Worm (Caenorhabditis elegans) whole organism, L4 larva: ENCODE results near the gene flp-19.

Source experiments
- D1046.2 ChIP-seq: fragments of 200-800 bp; sonication (Bioruptor generic); IDR thresholded peaks from 2 replicates; pipeline ENCODE4 v1.3.6; 2022; ENCODE audit warnings: missing genetic modification characterization, missing compliant biosample characterization
- F26F4.8 ChIP-seq: fragments of 200-800 bp; sonication (Bioruptor generic); conservative IDR thresholded peaks from 2 replicates; pipeline ENCODE4 v1.3.6; 2022; ENCODE audit warnings: missing genetic modification characterization, missing compliant biosample characterization
- F37D6.2 ChIP-seq: sonication (generic microtip); optimal IDR thresholded peaks from 2 replicates; lab custom pipeline; 2016; ENCODE audit warnings: mild to moderate bottlenecking, missing genetic modification characterization, missing compliant biosample characterization
- F44E2.7 ChIP-seq: fragments of 200-800 bp; sonication (Bioruptor generic); IDR thresholded peaks from 2 replicates; pipeline ENCODE4 v2.1.2; 2022; ENCODE audit warnings: missing genetic modification characterization, missing compliant biosample characterization
- F49E8.2 ChIP-seq: sonication (generic microtip); optimal IDR thresholded peaks from 2 replicates; lab custom pipeline; 2016; ENCODE audit warnings: missing compliant biosample characterization, mild to moderate bottlenecking, missing genetic modification characterization, borderline replicate concordance
- R02D3.7 ChIP-seq: fragments of 150-350 bp; sonication (generic microtip); optimal IDR thresholded peaks from 3 replicates; lab custom pipeline; 2014; ENCODE audit warnings: missing biosample characterization, missing genetic modification characterization
- Y105C5A.15 ChIP-seq: fragments of 200-800 bp; sonication (Bioruptor generic); IDR thresholded peaks from 2 replicates; pipeline ENCODE4 v1.3.6; 2022; ENCODE audit warnings: missing genetic modification characterization, missing compliant biosample characterization
- Y75B8A.6 ChIP-seq: fragments of 200-800 bp; sonication (Bioruptor generic); IDR thresholded peaks from 2 replicates; pipeline ENCODE4 v1.3.6; 2022; ENCODE audit warnings: missing genetic modification reagents, missing genetic modification characterization, missing compliant biosample characterization
- ZK337.2 ChIP-seq: fragments of 200-800 bp; sonication (Bioruptor generic); IDR thresholded peaks from 2 replicates; pipeline ENCODE4 v1.3.6; 2022; ENCODE audit warnings: missing genetic modification reagents, missing genetic modification characterization, missing compliant biosample characterization
- ZK546.5 ChIP-seq, 2 experiments: sonication (generic microtip); optimal IDR thresholded peaks; 2 replicates each; lab custom pipeline; 2017; ENCODE audit warnings: missing biosample characterization in 2 of 2, missing genetic modification characterization in 2 of 2
- aly-2 ChIP-seq: sonication (generic microtip); optimal IDR thresholded peaks from 2 replicates; lab custom pipeline; 2018; ENCODE audit warnings: missing biosample characterization, missing genetic modification characterization
- arid-1 ChIP-seq: fragments of 200-800 bp; sonication (Bioruptor generic); conservative IDR thresholded peaks from 2 replicates; pipeline ENCODE4 v1.3.6; 2022; ENCODE audit warnings: missing genetic modification reagents, missing genetic modification characterization, missing compliant biosample characterization
- attf-4 ChIP-seq: sonication (generic microtip); optimal IDR thresholded peaks from 3 replicates; lab custom pipeline; 2017; ENCODE audit warnings: missing biosample characterization, missing genetic modification characterization
- ceh-20 ChIP-seq: fragments of 200-800 bp; sonication (Bioruptor generic); IDR thresholded peaks from 2 replicates; pipeline ENCODE4 v1.3.6; 2022; ENCODE audit warnings: missing genetic modification reagents, missing genetic modification characterization, missing compliant biosample characterization
- ceh-28 ChIP-seq: fragments of 150-350 bp; optimal IDR thresholded peaks from 2 replicates; lab custom pipeline; 2014; ENCODE audit warnings: missing biosample characterization, missing genetic modification reagents, missing genetic modification characterization
- ceh-32 ChIP-seq: sonication (generic microtip); optimal IDR thresholded peaks from 2 replicates; lab custom pipeline; 2016; ENCODE audit warnings: mild to moderate bottlenecking, missing genetic modification characterization, missing compliant biosample characterization; ENCODE audit not compliant: poor library complexity
- daf-16 ChIP-seq, 3 experiments: sonication (generic microtip); optimal IDR thresholded peaks; 2 replicates each; lab custom pipeline; 2016 to 2017; ENCODE audit warnings: missing genetic modification characterization in 3 of 3, missing genetic modification reagents in 3 of 3, mild to moderate bottlenecking in 2 of 3, missing compliant biosample characterization in 2 of 3, missing biosample characterization in 1 of 3, moderate library complexity in 1 of 3
- daf-8 ChIP-seq: fragments of 200-800 bp; sonication (Bioruptor generic); IDR thresholded peaks from 2 replicates; pipeline ENCODE4 v1.3.6; 2022; ENCODE audit warnings: missing genetic modification characterization, missing compliant biosample characterization
- dmd-6 ChIP-seq: fragments of 200-800 bp; sonication (Bioruptor generic); IDR thresholded peaks from 2 replicates; pipeline ENCODE4 v1.3.6; 2022; ENCODE audit warnings: missing genetic modification reagents, missing genetic modification characterization, missing compliant biosample characterization
- dmd-8 ChIP-seq: fragments of 200-800 bp; sonication (Bioruptor generic); IDR thresholded peaks from 2 replicates; pipeline ENCODE4 v1.3.6; 2022; ENCODE audit warnings: missing genetic modification characterization, missing compliant biosample characterization
- dpl-1 ChIP-seq: fragments of 150-350 bp; optimal IDR thresholded peaks from 2 replicates; lab custom pipeline; 2014; ENCODE audit warnings: missing biosample characterization, missing genetic modification reagents, missing genetic modification characterization
- duxl-1 ChIP-seq: sonication (generic microtip); optimal IDR thresholded peaks from 2 replicates; lab custom pipeline; 2016; ENCODE audit warnings: mild to moderate bottlenecking, missing genetic modification characterization, moderate library complexity, missing compliant biosample characterization; ENCODE audit not compliant: poor library complexity
- dve-1 ChIP-seq: sonication (generic microtip); optimal IDR thresholded peaks from 2 replicates; lab custom pipeline; 2017; ENCODE audit warnings: antibody characterized with exemption, mild to moderate bottlenecking, missing genetic modification characterization, missing compliant biosample characterization; ENCODE audit not compliant: insufficient read depth
- egl-43 ChIP-seq: fragments of 200-800 bp; sonication (Bioruptor generic); IDR thresholded peaks from 2 replicates; pipeline ENCODE4 v1.3.6; 2022; ENCODE audit warnings: missing genetic modification reagents, missing genetic modification characterization, missing compliant biosample characterization
- fkh-10 ChIP-seq: fragments of 150-350 bp; optimal IDR thresholded peaks from 2 replicates; lab custom pipeline; 2014; ENCODE audit warnings: missing biosample characterization, missing genetic modification reagents, missing genetic modification characterization
- hmg-1.1 ChIP-seq: fragments of 200-800 bp; sonication (Bioruptor generic); IDR thresholded peaks from 2 replicates; pipeline ENCODE4 v1.3.6; 2022; ENCODE audit warnings: missing genetic modification reagents, missing genetic modification characterization, missing compliant biosample characterization
- lim-7 ChIP-seq: fragments of 200-800 bp; sonication (Bioruptor generic); IDR thresholded peaks from 2 replicates; pipeline ENCODE4 v1.3.6; 2022; ENCODE audit warnings: missing genetic modification characterization, missing compliant biosample characterization
- lsy-2 ChIP-seq, 2 experiments: fragments of 150-350 bp in 1 of 2; sonication (generic microtip) in 1 of 2; optimal IDR thresholded peaks; 2 replicates each; lab custom pipeline; 2014 to 2017; ENCODE audit warnings: missing biosample characterization in 2 of 2, missing genetic modification characterization in 2 of 2
- madf-9 ChIP-seq: fragments of 200-800 bp; sonication (Bioruptor generic); conservative IDR thresholded peaks from 2 replicates; pipeline ENCODE4 v1.3.6; 2022; ENCODE audit warnings: missing genetic modification reagents, missing genetic modification characterization, missing compliant biosample characterization
- mes-2 ChIP-seq: sonication (generic microtip); optimal IDR thresholded peaks from 2 replicates; lab custom pipeline; 2016; ENCODE audit warnings: missing genotype, mild to moderate bottlenecking, missing genetic modification characterization, missing compliant biosample characterization; ENCODE audit not compliant: poor library complexity, severe bottlenecking
- mxl-2 ChIP-seq: fragments of 200-800 bp; sonication (Bioruptor generic); conservative IDR thresholded peaks from 2 replicates; pipeline ENCODE4 v1.3.6; 2022; ENCODE audit warnings: missing genetic modification reagents, missing genetic modification characterization, missing compliant biosample characterization
- nhr-11 ChIP-seq: fragments of 150-350 bp; optimal IDR thresholded peaks from 2 replicates; lab custom pipeline; 2014; ENCODE audit warnings: missing biosample characterization, missing genetic modification characterization
- nhr-111 ChIP-seq: fragments of 200-800 bp; sonication (Bioruptor generic); optimal IDR thresholded peaks from 2 replicates; lab custom pipeline; 2018; ENCODE audit warnings: mild to moderate bottlenecking, missing genetic modification characterization, missing compliant biosample characterization
- nhr-237 ChIP-seq: sonication (generic microtip); optimal IDR thresholded peaks from 2 replicates; lab custom pipeline; 2017; ENCODE audit warnings: missing biosample characterization, missing genetic modification characterization
- nhr-28 ChIP-seq: fragments of 150-350 bp; optimal IDR thresholded peaks from 2 replicates; lab custom pipeline; 2014; ENCODE audit warnings: missing biosample characterization, missing genetic modification characterization
- nhr-41 ChIP-seq: fragments of 200-800 bp; sonication (Bioruptor generic); IDR thresholded peaks from 2 replicates; pipeline ENCODE4 v1.3.6; 2022; ENCODE audit warnings: missing genetic modification reagents, missing genetic modification characterization, missing compliant biosample characterization
- nhr-6 ChIP-seq: fragments of 150-350 bp; optimal IDR thresholded peaks from 2 replicates; lab custom pipeline; 2014; ENCODE audit warnings: missing biosample characterization, missing genetic modification characterization
- pqm-1 ChIP-seq: sonication (generic microtip); optimal IDR thresholded peaks from 2 replicates; lab custom pipeline; 2017; ENCODE audit warnings: missing biosample characterization, missing genetic modification characterization
- rbr-2 ChIP-seq: sonication (generic microtip); optimal IDR thresholded peaks from 2 replicates; lab custom pipeline; 2016; ENCODE audit warnings: missing genotype, missing genetic modification characterization, missing compliant biosample characterization
- sdz-12 ChIP-seq: fragments of 200-800 bp; sonication (Bioruptor generic); optimal IDR thresholded peaks from 2 replicates; lab custom pipeline; 2018; ENCODE audit warnings: mild to moderate bottlenecking, missing genetic modification characterization, missing compliant biosample characterization
- set-16 ChIP-seq: fragments of 200-800 bp; sonication (Bioruptor generic); IDR thresholded peaks from 2 replicates; pipeline ENCODE4 v1.3.6; 2022; ENCODE audit warnings: missing genetic modification reagents, missing genetic modification characterization, missing compliant biosample characterization
- snpc-4 ChIP-seq: fragments of 150-350 bp; optimal IDR thresholded peaks from 2 replicates; lab custom pipeline; 2014; ENCODE audit warnings: missing biosample characterization, missing genetic modification characterization
- spr-1 ChIP-seq: sonication (generic microtip); optimal IDR thresholded peaks from 2 replicates; lab custom pipeline; 2016; ENCODE audit warnings: mild to moderate bottlenecking, missing genetic modification characterization, missing compliant biosample characterization
- unc-130 ChIP-seq: sonication (generic microtip); optimal IDR thresholded peaks from 2 replicates; lab custom pipeline; 2016; ENCODE audit warnings: missing genetic modification reagents, missing genetic modification characterization, missing compliant biosample characterization
- zfp-3 ChIP-seq: fragments of 200-800 bp; sonication (Bioruptor generic); conservative IDR thresholded peaks from 2 replicates; pipeline ENCODE4 v1.3.6; 2022; ENCODE audit warnings: missing genetic modification reagents, missing genetic modification characterization, missing compliant biosample characterization
- zip-11 ChIP-seq: fragments of 200-800 bp; sonication (Bioruptor generic); IDR thresholded peaks from 2 replicates; pipeline ENCODE4 v1.3.6; 2022; ENCODE audit warnings: missing genetic modification characterization, missing compliant biosample characterization
- zip-2 ChIP-seq: fragments of 150-350 bp; optimal IDR thresholded peaks from 2 replicates; lab custom pipeline; 2014; ENCODE audit warnings: missing biosample characterization, missing genetic modification characterization
- ztf-7 ChIP-seq: fragments of 150-350 bp; optimal IDR thresholded peaks from 2 replicates; lab custom pipeline; 2014; ENCODE audit warnings: missing biosample characterization, missing genetic modification characterization

The flp-19 gene

ce11 chrX:10568385-10569149 lies 35.9 kb upstream of the flp-19 start:
- TF ChIP-seq fkh-10 (peak; percentile 22), arid-1 (GFP tag; lab: Robert Waterston, UW) (peak; percentile 66), aly-2 (no peak), egl-43 (peak; percentile 92), nhr-41 (0 out of 2 replicates have a peak, but pooled peaks have one; percentile 25), ztf-7 (peak; percentile 21), daf-8 (GFP tag; lab: Robert Waterston, UW) (0 out of 2 replicates have a peak, but pooled peaks have one; percentile 22), spr-1 (tag; lab: Kevin White, UChicago) (peak; percentile 91), attf-4 (tag; lab: Kevin White, UChicago) (peak; percentile 12), zip-11 (GFP tag; lab: Robert Waterston, UW) (no peak), mes-2 (peak; percentile 81), dpl-1 (GFP tag; lab: Kevin White, UChicago) (peak; percentile 45), nhr-28 (tag; lab: Kevin White, UChicago) (peak; percentile 89), ceh-20 (GFP tag; lab: Robert Waterston, UW) (peak; percentile 79), F49E8.2 (tag; lab: Kevin White, UChicago) (no peak), duxl-1 (tag; lab: Kevin White, UChicago) (peak; percentile 4), hmg-1.1 (GFP tag; lab: Robert Waterston, UW) (peak; percentile 97), nhr-11 (peak; percentile 68), lsy-2 (tag; optimal IDR thresholded peaks at IDR 0.05; lab: Kevin White, UChicago) (peak; percentile 77 to 89), madf-9 (peak; percentile 61), ZK546.5 (tag; optimal IDR thresholded peaks at IDR 0.05; lab: Kevin White, UChicago) (no peak), mxl-2 (GFP tag; lab: Robert Waterston, UW) (0 out of 2 replicates have a peak, but pooled peaks have one; percentile 3), snpc-4 (peak; percentile 4), R02D3.7 (tag; lab: Kevin White, UChicago) (no peak), nhr-111 (GFP tag; lab: Kevin White, UChicago) (peak; percentile 54), dmd-6 (GFP tag; lab: Robert Waterston, UW) (peak; percentile 80), ceh-28 (tag; lab: Kevin White, UChicago) (peak; percentile 87), set-16 (GFP tag; lab: Robert Waterston, UW) (peak; percentile 98), zfp-3 (GFP tag; lab: Robert Waterston, UW) (no peak), dmd-8 (0 out of 2 replicates have a peak, but pooled peaks have one; percentile 48), F44E2.7 (GFP tag; lab: Robert Waterston, UW) (no peak), unc-130 (no peak), dve-1 (tag; lab: Kevin White, UChicago) (peak; percentile 97), daf-16 (GFP tag; optimal IDR thresholded peaks at IDR 0.05; lab: Kevin White, UChicago) (peak; percentile 54), daf-16 (tag; optimal IDR thresholded peaks at IDR 0.05; lab: Kevin White, UChicago) (peak; percentile 86), nhr-237 (tag; lab: Kevin White, UChicago) (no peak), Y75B8A.6 (GFP tag; lab: Robert Waterston, UW) (no peak), ZK337.2 (GFP tag; lab: Robert Waterston, UW) (0 out of 2 replicates have a peak, but pooled peaks have one; percentile 3), nhr-6 (tag; lab: Kevin White, UChicago) (peak; percentile 90), D1046.2 (0 out of 2 replicates have a peak, but pooled peaks have one; percentile 8), Y105C5A.15 (0 out of 2 replicates have a peak, but pooled peaks have one; percentile 46), zip-2 (peak; percentile 26), ceh-32 (peak; percentile 72), pqm-1 (peak; percentile 8), lim-7 (GFP tag; lab: Robert Waterston, UW) (no peak), F26F4.8 (GFP tag; lab: Robert Waterston, UW) (no peak), F37D6.2 (tag; lab: Kevin White, UChicago) (peak; percentile 92), sdz-12 (no peak), rbr-2 (tag; lab: Kevin White, UChicago) (peak; percentile 97)
